Fruit fly (Drosophila melanogaster) whole organism, embryonic: ENCODE data around the gene Prosalpha6.

Experiments used
- Atf3 ChIP-seq: fragments of 200-800 bp; sonication (Bioruptor generic); optimal IDR thresholded peaks from 3 replicates; lab custom pipeline; 2016; ENCODE audit warnings: missing biosample characterization, missing genetic modification characterization
- CG10543 ChIP-seq: fragments of 200-800 bp; sonication (Bioruptor generic); optimal IDR thresholded peaks from 3 replicates; lab custom pipeline; 2017; ENCODE audit warnings: missing biosample characterization, mild to moderate bottlenecking, missing genetic modification characterization, moderate library complexity
- CG10979 ChIP-seq: fragments of 200-800 bp; sonication (Bioruptor generic); optimal IDR thresholded peaks from 2 replicates; lab custom pipeline; 2018; ENCODE audit warnings: missing biosample characterization, mild to moderate bottlenecking, missing genetic modification characterization, moderate library complexity
- CG12155 ChIP-seq: fragments of 200-800 bp; sonication (Bioruptor generic); optimal IDR thresholded peaks from 3 replicates; lab custom pipeline; 2016; ENCODE audit warnings: missing biosample characterization, missing genetic modification characterization
- CG1602 ChIP-seq: fragments of 200-800 bp; sonication (Bioruptor generic); optimal IDR thresholded peaks from 3 replicates; lab custom pipeline; 2016; ENCODE audit warnings: missing biosample characterization, missing genetic modification characterization
- CG1792 ChIP-seq: fragments of 200-800 bp; sonication (Bioruptor generic); optimal IDR thresholded peaks from 2 replicates; lab custom pipeline; 2016; ENCODE audit warnings: missing biosample characterization, missing genetic modification characterization
- CG30431 ChIP-seq: fragments of 200-800 bp; sonication (Bioruptor generic); optimal IDR thresholded peaks from 2 replicates; lab custom pipeline; 2017; ENCODE audit warnings: missing biosample characterization, missing genetic modification characterization
- CG3407 ChIP-seq: fragments of 200-800 bp; sonication (Bioruptor generic); optimal IDR thresholded peaks from 2 replicates; lab custom pipeline; 2018; ENCODE audit warnings: missing biosample characterization, mild to moderate bottlenecking, missing genetic modification characterization
- CG34224 ChIP-seq: fragments of 200-800 bp; sonication (Bioruptor generic); IDR thresholded peaks from 3 replicates; pipeline ENCODE4 v1.3.6; 2022; ENCODE audit warnings: missing biosample characterization, missing genetic modification characterization; ENCODE audit not compliant: partially characterized antibody
- CG34376 ChIP-seq: fragments of 200-800 bp; sonication (Bioruptor generic); optimal IDR thresholded peaks from 2 replicates; lab custom pipeline; 2018; ENCODE audit warnings: missing biosample characterization, mild to moderate bottlenecking, missing genetic modification characterization
- CG34422 ChIP-seq: fragments of 200-800 bp; sonication (Bioruptor generic); IDR thresholded peaks from 3 replicates; pipeline ENCODE4 v1.3.6; 2022; ENCODE audit warnings: missing biosample characterization, missing genetic modification characterization
- CG6813 ChIP-seq: fragments of 200-800 bp; sonication (Bioruptor generic); optimal IDR thresholded peaks from 2 replicates; lab custom pipeline; 2017; ENCODE audit warnings: missing biosample characterization, missing genetic modification characterization, mild to moderate bottlenecking, moderate library complexity, missing genetic modification reagents
- CG7786 ChIP-seq: fragments of 200-800 bp; sonication (Bioruptor generic); optimal IDR thresholded peaks from 2 replicates; lab custom pipeline; 2016; ENCODE audit warnings: missing biosample characterization, missing genetic modification characterization
- CG9727 ChIP-seq: fragments of 200-800 bp; sonication (Bioruptor generic); optimal IDR thresholded peaks from 3 replicates; lab custom pipeline; 2017; ENCODE audit warnings: missing biosample characterization, mild to moderate bottlenecking, missing genetic modification characterization
- CG9876 ChIP-seq: fragments of 200-800 bp; sonication (Bioruptor generic); optimal IDR thresholded peaks from 2 replicates; lab custom pipeline; 2016; ENCODE audit warnings: missing biosample characterization, missing genetic modification characterization
- D ChIP-seq, 2 experiments: fragments of 200-800 bp in 1 of 2; fragments of >200 bp in 1 of 2; sonication (Bioruptor generic) in 1 of 2; optimal IDR thresholded peaks; 2 replicates in 1 of 2; 3 replicates in 1 of 2; lab custom pipeline; 2017; ENCODE audit warnings: mild to moderate bottlenecking in 1 of 2, missing biosample characterization in 1 of 2, missing genetic modification characterization in 1 of 2, missing genetic modification reagents in 1 of 2
- Doc2 ChIP-seq: fragments of 200-800 bp; sonication (Bioruptor generic); IDR thresholded peaks from 2 replicates; pipeline ENCODE4 v1.3.6; 2022; ENCODE audit warnings: missing biosample characterization, missing genetic modification characterization
- ERR ChIP-seq: fragments of 200-800 bp; sonication (Bioruptor generic); optimal IDR thresholded peaks from 2 replicates; lab custom pipeline; 2016; ENCODE audit warnings: missing biosample characterization, missing genetic modification characterization
- HLH3B ChIP-seq: fragments of 200-800 bp; sonication (Bioruptor generic); IDR thresholded peaks from 2 replicates; pipeline ENCODE4 v1.3.6; 2022; ENCODE audit warnings: missing biosample characterization, missing genetic modification characterization
- Lpt ChIP-seq: fragments of >200 bp; optimal IDR thresholded peaks from 2 replicates; lab custom pipeline; 2018; ENCODE audit warnings: missing biosample characterization, missing genetic modification characterization
- Meics ChIP-seq: fragments of 200-800 bp; sonication (Bioruptor generic); optimal IDR thresholded peaks from 2 replicates; lab custom pipeline; 2017; ENCODE audit warnings: missing biosample characterization, mild to moderate bottlenecking, missing genetic modification characterization
- Nf-YA ChIP-seq: fragments of 200-800 bp; sonication (Bioruptor generic); IDR thresholded peaks from 2 replicates; pipeline ENCODE4 v1.3.6; 2022; ENCODE audit warnings: missing biosample characterization, missing genetic modification characterization
- Optix ChIP-seq: fragments of 200-800 bp; sonication (Bioruptor generic); IDR thresholded peaks from 3 replicates; pipeline ENCODE4 v1.3.6; 2022; ENCODE audit warnings: missing biosample characterization, missing genetic modification characterization
- PHDP ChIP-seq: fragments of 200-800 bp; sonication (Bioruptor generic); optimal IDR thresholded peaks from 3 replicates; lab custom pipeline; 2018; ENCODE audit warnings: missing biosample characterization, mild to moderate bottlenecking, missing genetic modification characterization, moderate library complexity
- Ravus ChIP-seq: fragments of 200-800 bp; sonication (Bioruptor generic); IDR thresholded peaks from 2 replicates; pipeline ENCODE4 v1.3.6; 2022; ENCODE audit warnings: missing biosample characterization, missing genetic modification characterization
- Scr ChIP-seq: fragments of 200-800 bp; sonication (Bioruptor generic); IDR thresholded peaks from 2 replicates; pipeline ENCODE4 v1.3.6; 2022; ENCODE audit warnings: missing biosample characterization, missing genetic modification characterization; ENCODE audit not compliant: partially characterized antibody
- Sin3A ChIP-seq: fragments of >200 bp; optimal IDR thresholded peaks from 2 replicates; lab custom pipeline; 2018
- Six4 ChIP-seq: fragments of 200-800 bp; sonication (Bioruptor generic); optimal IDR thresholded peaks from 2 replicates; lab custom pipeline; 2016; ENCODE audit warnings: missing biosample characterization, missing genetic modification characterization
- Sry-δ ChIP-seq: fragments of 200-800 bp; sonication (Bioruptor generic); optimal IDR thresholded peaks from 2 replicates; lab custom pipeline; 2016; ENCODE audit warnings: missing biosample characterization, missing genetic modification characterization
- ash1 ChIP-seq: fragments of 200-800 bp; sonication (Bioruptor generic); optimal IDR thresholded peaks from 2 replicates; lab custom pipeline; 2018; ENCODE audit warnings: missing biosample characterization, mild to moderate bottlenecking, missing genetic modification characterization
- bab2 ChIP-seq: fragments of 200-800 bp; sonication (Bioruptor generic); optimal IDR thresholded peaks from 2 replicates; lab custom pipeline; 2016; ENCODE audit warnings: missing biosample characterization, missing genetic modification characterization
- btn ChIP-seq: fragments of 200-800 bp; sonication (Bioruptor generic); optimal IDR thresholded peaks from 2 replicates; lab custom pipeline; 2016; ENCODE audit warnings: missing biosample characterization, missing genetic modification characterization
- croc ChIP-seq: fragments of 200-800 bp; sonication (Bioruptor generic); conservative IDR thresholded peaks from 3 replicates; pipeline ENCODE4 v1.3.6; 2022; ENCODE audit warnings: missing biosample characterization, missing genetic modification characterization
- crol ChIP-seq: fragments of 200-800 bp; sonication (Bioruptor generic); IDR thresholded peaks from 2 replicates; pipeline ENCODE4 v1.3.6; 2022; ENCODE audit warnings: missing biosample characterization, missing genetic modification characterization
- ems ChIP-seq: fragments of 200-800 bp; sonication (Bioruptor generic); optimal IDR thresholded peaks from 3 replicates; lab custom pipeline; 2016; ENCODE audit warnings: missing biosample characterization, missing genetic modification characterization
- fd3F ChIP-seq: fragments of 200-800 bp; sonication (Bioruptor generic); optimal IDR thresholded peaks from 2 replicates; lab custom pipeline; 2018; ENCODE audit warnings: missing biosample characterization, mild to moderate bottlenecking, missing genetic modification characterization, moderate library complexity
- jigr1 ChIP-seq: fragments of 200-800 bp; sonication (Bioruptor generic); IDR thresholded peaks from 3 replicates; pipeline ENCODE4 v1.3.6; 2022; ENCODE audit warnings: missing biosample characterization, missing genetic modification characterization
- ken ChIP-seq: fragments of 200-800 bp; sonication (Bioruptor generic); IDR thresholded peaks from 3 replicates; pipeline ENCODE4 v1.3.6; 2022; ENCODE audit warnings: missing biosample characterization, missing genetic modification characterization
- nmo ChIP-seq: fragments of 200-800 bp; sonication (Bioruptor generic); optimal IDR thresholded peaks from 2 replicates; lab custom pipeline; 2018; ENCODE audit warnings: missing biosample characterization, mild to moderate bottlenecking, missing genetic modification characterization, moderate library complexity
- nom ChIP-seq: fragments of 200-800 bp; sonication (Bioruptor generic); optimal IDR thresholded peaks from 2 replicates; lab custom pipeline; 2017; ENCODE audit warnings: missing biosample characterization, missing genetic modification characterization, mild to moderate bottlenecking, moderate library complexity, missing genetic modification reagents
- pros ChIP-seq: fragments of 200-800 bp; sonication (Bioruptor generic); optimal IDR thresholded peaks from 3 replicates; lab custom pipeline; 2019; ENCODE audit warnings: missing biosample characterization, mild to moderate bottlenecking, missing genetic modification characterization, moderate library complexity
- pum ChIP-seq: fragments of 200-800 bp; sonication (Bioruptor generic); optimal IDR thresholded peaks from 2 replicates; lab custom pipeline; 2016; ENCODE audit warnings: missing biosample characterization, missing genetic modification characterization
- salm ChIP-seq: fragments of 200-800 bp; sonication (Bioruptor generic); optimal IDR thresholded peaks from 2 replicates; lab custom pipeline; 2018; ENCODE audit warnings: missing biosample characterization, mild to moderate bottlenecking, missing genetic modification characterization
- sc ChIP-seq, 3 experiments: fragments of >200 bp in 2 of 3; fragments of 200-800 bp in 1 of 3; sonication (Bioruptor generic) in 1 of 3; optimal IDR thresholded peaks; 2 replicates in 2 of 3; 3 replicates in 1 of 3; lab custom pipeline; 2017; ENCODE audit warnings: mild to moderate bottlenecking in 1 of 3, missing biosample characterization in 1 of 3, missing genetic modification characterization in 1 of 3, missing genetic modification reagents in 1 of 3
- sd ChIP-seq: fragments of 200-800 bp; sonication (Bioruptor generic); optimal IDR thresholded peaks from 3 replicates; lab custom pipeline; 2018; ENCODE audit warnings: missing biosample characterization, mild to moderate bottlenecking, missing genetic modification characterization, moderate library complexity
- sens-2 ChIP-seq: fragments of 200-800 bp; sonication (Bioruptor generic); IDR thresholded peaks from 2 replicates; pipeline ENCODE4 v1.3.6; 2022; ENCODE audit warnings: missing biosample characterization, missing genetic modification characterization
- tgo ChIP-seq: fragments of 200-800 bp; sonication (Bioruptor generic); IDR thresholded peaks from 3 replicates; pipeline ENCODE4 v1.3.6; 2022; ENCODE audit warnings: missing biosample characterization, missing genetic modification characterization
- toy ChIP-seq: fragments of 200-800 bp; sonication (Bioruptor generic); IDR thresholded peaks from 2 replicates; pipeline ENCODE4 v1.3.6; 2022; ENCODE audit warnings: missing biosample characterization, missing genetic modification characterization
- trem ChIP-seq: fragments of 200-800 bp; optimal IDR thresholded peaks from 3 replicates; lab custom pipeline; 2019; ENCODE audit warnings: missing biosample characterization, mild to moderate bottlenecking, missing genetic modification characterization, moderate library complexity
- tup ChIP-seq: fragments of 200-800 bp; sonication (Bioruptor generic); optimal IDR thresholded peaks from 2 replicates; lab custom pipeline; 2016; ENCODE audit warnings: missing biosample characterization, mild to moderate bottlenecking, missing genetic modification characterization, moderate library complexity
- twi ChIP-seq: fragments of 200-800 bp; optimal IDR thresholded peaks from 2 replicates; lab custom pipeline; 2019; ENCODE audit warnings: missing biosample characterization, mild to moderate bottlenecking, missing genetic modification characterization, moderate library complexity

The Prosalpha6 gene

dm6 chr2L:10249655-10250202 lies 28.6 kb downstream of the Prosalpha6 start (continued):
- TF ChIP-seq sd (tag; lab: Kevin White, UChicago): peak; percentile 76
- TF ChIP-seq Doc2 (GFP tag; lab: Robert Waterston, UW): no peak
- TF ChIP-seq nmo (GFP tag; lab: Kevin White, UChicago): no peak
- no peak for TF ChIP-seq Lpt (GFP tag; lab: Kevin White, UChicago)
- no peak for TF ChIP-seq pum (GFP tag; lab: Kevin White, UChicago)
- TF ChIP-seq pros: no peak
- no peak for TF ChIP-seq Ravus (GFP tag; lab: Robert Waterston, UW)
- no peak for TF ChIP-seq CG1792 (GFP tag; lab: Kevin White, UChicago)
- TF ChIP-seq D (optimal IDR thresholded peaks at IDR 0.05; lab: Kevin White, UChicago): no peak
- peak; percentile 57 for TF ChIP-seq D (GFP tag; optimal IDR thresholded peaks at IDR 0.05; lab: Kevin White, UChicago)
- no peak for TF ChIP-seq ken (GFP tag; lab: Robert Waterston, UW)
- no peak for TF ChIP-seq croc (GFP tag; lab: Robert Waterston, UW)
- TF ChIP-seq CG9727 (GFP tag; lab: Kevin White, UChicago): no peak
- no peak for TF ChIP-seq CG30431 (GFP tag; lab: Kevin White, UChicago)
- TF ChIP-seq Nf-YA (GFP tag; lab: Robert Waterston, UW): no peak
- no peak for TF ChIP-seq btn
- no peak for TF ChIP-seq CG1602 (GFP tag; lab: Kevin White, UChicago)
- no peak for TF ChIP-seq crol (GFP tag; lab: Robert Waterston, UW)
- TF ChIP-seq Sin3A: no peak
- no peak for TF ChIP-seq sc (optimal IDR thresholded peaks at IDR 0.05; lab: Kevin White, UChicago)
- no peak for TF ChIP-seq sc (GFP tag; optimal IDR thresholded peaks at IDR 0.05; lab: Kevin White, UChicago)
- no peak for TF ChIP-seq tgo (GFP tag; lab: Robert Waterston, UW)
- TF ChIP-seq nom (GFP tag; lab: Kevin White, UChicago): no peak
- TF ChIP-seq CG12155 (GFP tag; lab: Kevin White, UChicago): no peak
- no peak for TF ChIP-seq trem (tag; lab: Kevin White, UChicago)
- TF ChIP-seq CG10979 (tag; lab: Kevin White, UChicago): no peak
- peak; percentile 29; the same call in 1 of the 2 replicates for TF ChIP-seq HLH3B
- TF ChIP-seq PHDP: no peak
- TF ChIP-seq ERR (GFP tag; lab: Kevin White, UChicago): no peak
- 0 out of 3 replicates have a peak, but pooled peaks have one; percentile 39 for TF ChIP-seq CG34422 (GFP tag; lab: Robert Waterston, UW)
- TF ChIP-seq Optix (GFP tag; lab: Robert Waterston, UW): no peak
- TF ChIP-seq CG7786 (GFP tag; lab: Kevin White, UChicago): no peak
- TF ChIP-seq Scr (GFP tag; lab: Robert Waterston, UW): 0 out of 2 replicates have a peak, but pooled peaks have one; percentile 17
- no peak for TF ChIP-seq sens-2
- TF ChIP-seq ash1 (GFP tag; lab: Kevin White, UChicago): no peak
- TF ChIP-seq CG9876: no peak
- no peak for TF ChIP-seq salm (tag; lab: Kevin White, UChicago)
- TF ChIP-seq toy (GFP tag; lab: Robert Waterston, UW): no peak
- no peak for TF ChIP-seq Six4
- no peak for TF ChIP-seq Meics (GFP tag; lab: Kevin White, UChicago)
- TF ChIP-seq CG34224 (GFP tag; lab: Robert Waterston, UW): no peak
- TF ChIP-seq CG3407 (GFP tag; lab: Kevin White, UChicago): no peak
- TF ChIP-seq fd3F (GFP tag; lab: Kevin White, UChicago): no peak
- peak; percentile 17 for TF ChIP-seq bab2 (GFP tag; lab: Kevin White, UChicago)
- peak; percentile 53 for TF ChIP-seq twi (tag; lab: Kevin White, UChicago)
- TF ChIP-seq Atf3 (GFP tag; lab: Kevin White, UChicago): no peak
- TF ChIP-seq ems: no peak
- TF ChIP-seq CG34376 (GFP tag; lab: Kevin White, UChicago): peak; percentile 80
- no peak for TF ChIP-seq jigr1 (GFP tag; lab: Robert Waterston, UW)
- TF ChIP-seq CG6813: no peak
- no peak for TF ChIP-seq tup (GFP tag; lab: Kevin White, UChicago)
- no peak for TF ChIP-seq Sry-δ
- TF ChIP-seq CG10543 (GFP tag; lab: Kevin White, UChicago): no peak
